Fruit fly (Drosophila melanogaster): ENCODE results near the gene CG45101.

The CG45101 gene

DNA sequence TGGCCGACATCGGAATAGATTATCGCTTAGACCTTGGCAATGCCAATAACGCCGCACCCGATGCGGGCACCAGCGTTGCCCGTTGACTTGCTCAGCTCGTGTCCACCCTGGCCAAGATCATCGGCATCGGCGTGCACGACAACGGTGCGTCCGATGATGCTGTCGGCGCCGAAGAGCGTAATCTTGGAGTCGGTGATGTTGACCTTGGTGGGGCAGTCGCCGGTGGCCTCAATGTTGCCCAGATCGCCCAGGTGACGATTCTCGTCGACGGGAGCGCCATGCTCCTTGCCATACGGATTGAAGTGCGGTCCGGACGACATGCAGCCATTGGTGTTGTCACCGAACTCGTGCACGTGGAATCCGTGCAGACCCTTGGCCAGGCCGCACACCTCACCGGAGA, 47.6 kb downstream of the CG45101 start (continued):
- TF ChIP-seq CG13123 (GFP tag; optimal IDR thresholded peaks at IDR 0.05): no peak
- TF ChIP-seq peb (GFP tag; IDR thresholded peaks at IDR 0.05): no peak
- no peak for TF ChIP-seq CG6854 (GFP tag; optimal IDR thresholded peaks at IDR 0.05)
- TF ChIP-seq D19B (GFP tag; optimal IDR thresholded peaks at IDR 0.05): no peak
- TF ChIP-seq CG11696 (GFP tag; IDR thresholded peaks at IDR 0.05): 0 out of 2 replicates have a peak, but pooled peaks have one; percentile 16
- no peak for TF ChIP-seq fd3F (GFP tag; optimal IDR thresholded peaks at IDR 0.05)
- no peak for TF ChIP-seq Adf1 (GFP tag; IDR thresholded peaks at IDR 0.05)
- no peak for TF ChIP-seq ci (GFP tag; IDR thresholded peaks at IDR 0.05)
- TF ChIP-seq Poxn (GFP tag; IDR thresholded peaks at IDR 0.05): no peak
- TF ChIP-seq dysf (GFP tag; IDR thresholded peaks at IDR 0.05): 0 out of 3 replicates have a peak, but pooled peaks have one; percentile 28
- TF ChIP-seq Nf-YA (GFP tag; IDR thresholded peaks at IDR 0.05): no peak
- no peak for TF ChIP-seq ems (GFP tag; optimal IDR thresholded peaks at IDR 0.05)
- no peak for TF ChIP-seq h (optimal IDR thresholded peaks at IDR 0.05)
- TF ChIP-seq tgo (GFP tag; IDR thresholded peaks at IDR 0.05): no peak
- no peak for TF ChIP-seq unpg (GFP tag; optimal IDR thresholded peaks at IDR 0.05)
- no peak for TF ChIP-seq Lhr (GFP tag; optimal IDR thresholded peaks at IDR 0.05)
- TF ChIP-seq sug (tag; optimal IDR thresholded peaks at IDR 0.05): no peak
- TF ChIP-seq yki (optimal IDR thresholded peaks at IDR 0.05): no peak
- peak; percentile 59 for TF ChIP-seq Med (GFP tag)
- no peak for TF ChIP-seq schlank (tag; optimal IDR thresholded peaks at IDR 0.05)
- no peak for TF ChIP-seq da (GFP tag; optimal IDR thresholded peaks at IDR 0.05)
- no peak for TF ChIP-seq ab (GFP tag; optimal IDR thresholded peaks at IDR 0.05)
- peak; percentile 55 for TF ChIP-seq CG8478 (optimal IDR thresholded peaks at IDR 0.05)
- TF ChIP-seq Ptx1 (GFP tag; IDR thresholded peaks at IDR 0.05): no peak
- no peak for TF ChIP-seq corto (GFP tag; optimal IDR thresholded peaks at IDR 0.05)

DNA sequence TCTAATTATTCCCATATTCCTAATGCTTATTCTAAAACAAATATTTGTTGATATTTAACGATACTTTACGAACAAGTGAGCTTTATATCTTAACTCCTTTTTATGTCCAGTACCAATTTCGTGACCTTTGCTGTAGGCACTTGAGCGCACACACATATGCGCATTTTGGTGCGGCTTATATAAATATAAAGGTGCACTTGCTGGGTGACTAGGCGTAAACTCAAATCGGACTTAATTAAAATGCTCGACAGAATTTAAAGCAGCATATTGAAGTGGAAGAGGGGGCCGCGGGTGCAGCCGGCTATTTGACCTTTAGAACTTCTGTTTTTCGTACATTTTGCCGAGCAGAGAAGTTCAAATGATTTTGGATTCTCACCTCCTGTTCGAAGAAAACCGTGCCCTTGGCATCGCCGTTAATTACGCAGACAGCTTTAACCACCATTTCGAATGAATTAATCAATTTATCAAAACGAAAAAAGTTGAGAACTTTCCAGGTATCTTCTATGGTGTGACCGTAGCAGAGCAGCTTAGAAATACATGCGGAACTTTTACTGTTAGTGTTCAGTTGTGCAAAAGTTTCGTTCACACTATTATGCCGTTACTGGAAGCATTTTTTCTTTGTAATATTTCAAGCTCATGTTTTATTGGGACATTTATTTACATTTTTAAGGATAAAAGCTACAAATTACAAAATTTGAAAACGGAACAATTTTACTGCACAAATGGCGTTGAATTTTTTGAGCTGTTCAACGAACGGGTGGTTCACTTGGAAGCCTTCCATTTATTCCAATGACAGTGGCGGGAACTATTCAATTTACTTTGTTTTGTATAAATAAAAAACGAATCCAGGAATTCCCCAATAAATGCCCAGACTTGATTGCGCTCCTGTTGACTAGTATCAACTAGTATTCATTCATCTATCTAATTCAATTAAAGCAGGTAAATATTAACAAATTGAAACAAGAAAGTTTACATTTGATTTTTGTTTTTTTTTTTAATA, 48.7 kb downstream of the CG45101 start, which contains the start of gene Sod1:
Gene Sod1, minus strand, starts transcription at position 543 of the 1,000 bp plus-strand sequence.
- TF ChIP-seq Trl (optimal IDR thresholded peaks at IDR 0.05) (no peak), Trl (GFP tag; optimal IDR thresholded peaks at IDR 0.05) (no peak), oc (tag; optimal IDR thresholded peaks at IDR 0.05) (no peak), CG15601 (tag; optimal IDR thresholded peaks at IDR 0.05) (no peak), dpn (GFP tag; optimal IDR thresholded peaks at IDR 0.05) (no peak), stwl (tag; optimal IDR thresholded peaks at IDR 0.05) (peak; percentile 57), CG1603 (tag; optimal IDR thresholded peaks at IDR 0.05) (peak; percentile 27), Dp (GFP tag; optimal IDR thresholded peaks at IDR 0.05) (peak; percentile 73), CG4424 (GFP tag; optimal IDR thresholded peaks at IDR 0.05) (no peak), ssp (GFP tag; IDR thresholded peaks at IDR 0.05) (peak; percentile 76), D19A (tag; optimal IDR thresholded peaks at IDR 0.05) (no peak), Poxn (GFP tag; IDR thresholded peaks at IDR 0.05) (no peak), CG8281 (tag; optimal IDR thresholded peaks at IDR 0.05) (no peak), CG3281 (GFP tag; optimal IDR thresholded peaks at IDR 0.05) (no peak), MESR4 (GFP tag; optimal IDR thresholded peaks at IDR 0.05) (peak; percentile 75), so (GFP tag; IDR thresholded peaks at IDR 0.05) (no peak), YL-1 (GFP tag; optimal IDR thresholded peaks at IDR 0.05) (peak; percentile 73), CG8290 (GFP tag; optimal IDR thresholded peaks at IDR 0.05) (no peak), CG8290 (tag; optimal IDR thresholded peaks at IDR 0.05) (no peak), vvl (GFP tag; IDR thresholded peaks at IDR 0.05) (0 out of 2 replicates have a peak, but pooled peaks have one; percentile 41), CG15514 (GFP tag; optimal IDR thresholded peaks at IDR 0.05) (peak; percentile 98), crc (GFP tag; optimal IDR thresholded peaks at IDR 0.05) (no peak), NC2α (GFP tag; optimal IDR thresholded peaks at IDR 0.05) (no peak), Myb (GFP tag; optimal IDR thresholded peaks at IDR 0.05) (peak; percentile 56), gsb-n (tag; optimal IDR thresholded peaks at IDR 0.05) (no peak), ATbp (GFP tag; optimal IDR thresholded peaks at IDR 0.05) (no peak), CG4707 (GFP tag; optimal IDR thresholded peaks at IDR 0.05) (no peak), HLH54F (GFP tag; optimal IDR thresholded peaks at IDR 0.05) (no peak)

All from whole organism, embryonic.